Fruit fly (Drosophila melanogaster) Kc167 (cell line): ENCODE data around the gene CG8813.

Source experiments
- Myc ChIP-seq: fragments of >200 bp; optimal IDR thresholded peaks from 2 replicates; lab custom pipeline; 2017; ENCODE audit warnings: missing external identifiers
- Sin3A ChIP-seq: fragments of >200 bp; optimal IDR thresholded peaks from 2 replicates; lab custom pipeline; 2018; ENCODE audit warnings: missing external identifiers
- h ChIP-seq: fragments of >200 bp; optimal IDR thresholded peaks from 3 replicates; lab custom pipeline; 2018; ENCODE audit warnings: missing external identifiers
- insv ChIP-seq: fragments of >200 bp; optimal IDR thresholded peaks from 3 replicates; lab custom pipeline; 2018; ENCODE audit warnings: missing external identifiers
- psq ChIP-seq: fragments of >200 bp; optimal IDR thresholded peaks from 2 replicates; lab custom pipeline; 2017; ENCODE audit warnings: missing external identifiers
- ttk ChIP-seq: sonication (Bioruptor generic); optimal IDR thresholded peaks from 2 replicates; lab custom pipeline; 2017; ENCODE audit warnings: missing external identifiers

CG8813 gene

dm6 chr2L:2884683-2885502, 15.4 kb downstream of the CG8813 start:
- TF ChIP-seq h (lab: Kevin White, UChicago) (no peak), psq (lab: Kevin White, UChicago) (no peak), insv (lab: Kevin White, UChicago) (no peak), ttk (no peak), Myc (lab: Kevin White, UChicago) (no peak), Sin3A (no peak)

- TF ChIP-seq Myc (lab: Kevin White, UChicago) (no peak), ttk (no peak), Sin3A (no peak), h (lab: Kevin White, UChicago) (no peak), insv (lab: Kevin White, UChicago) (no peak), psq (lab: Kevin White, UChicago) (no peak)
Observed at dm6 chr2L:2885503-2886225, 16.2 kb downstream of the CG8813 start, which contains the start of the genes NTPase and lilli. NTPase (minus strand) TSS chr2L:2885850. lilli (plus strand) TSS chr2L:2885929.

- TF ChIP-seq psq (lab: Kevin White, UChicago): no peak
- no peak for TF ChIP-seq Sin3A
- TF ChIP-seq ttk: no peak
- no peak for TF ChIP-seq Myc (lab: Kevin White, UChicago)
- TF ChIP-seq h (lab: Kevin White, UChicago): no peak
- no peak for TF ChIP-seq insv (lab: Kevin White, UChicago)
Observed at dm6 chr2L:2886226-2886569, 16.7 kb downstream of the CG8813 start.

dm6 chr2L:2886613-2887537, 17.4 kb downstream of the CG8813 start:
- TF ChIP-seq insv (lab: Kevin White, UChicago): no peak
- no peak for TF ChIP-seq ttk
- TF ChIP-seq Sin3A: no peak
- no peak for TF ChIP-seq h (lab: Kevin White, UChicago)

- TF ChIP-seq ttk (no peak), psq (lab: Kevin White, UChicago) (no peak), Sin3A (no peak), h (lab: Kevin White, UChicago) (no peak), Myc (lab: Kevin White, UChicago) (no peak)
Observed at dm6 chr2L:2887760-2888600, 18.5 kb downstream of the CG8813 start.

dm6 chr2L:2888859-2889443, 19.5 kb downstream of the CG8813 start:
- no peak for TF ChIP-seq h (lab: Kevin White, UChicago)

dm6 chr2L:2891200-2891599, 21.7 kb downstream of the CG8813 start:
- TF ChIP-seq Myc (lab: Kevin White, UChicago) (no peak), Sin3A (no peak), psq (lab: Kevin White, UChicago) (no peak), insv (lab: Kevin White, UChicago) (no peak), ttk (no peak), h (lab: Kevin White, UChicago) (no peak)

- TF ChIP-seq ttk: no peak
- TF ChIP-seq insv (lab: Kevin White, UChicago): no peak
- no peak for TF ChIP-seq psq (lab: Kevin White, UChicago)
- TF ChIP-seq Myc (lab: Kevin White, UChicago): no peak
- no peak for TF ChIP-seq h (lab: Kevin White, UChicago)
- TF ChIP-seq Sin3A: no peak
Observed at dm6 chr2L:2894356-2894755, 24.9 kb downstream of the CG8813 start.

dm6 chr2L:2897024-2897549, 27.6 kb downstream of the CG8813 start:
- TF ChIP-seq insv (lab: Kevin White, UChicago) (no peak), h (lab: Kevin White, UChicago) (no peak), ttk (no peak), psq (lab: Kevin White, UChicago) (no peak), Myc (lab: Kevin White, UChicago) (no peak), Sin3A (no peak)

- TF ChIP-seq h (lab: Kevin White, UChicago): no peak
- no peak for TF ChIP-seq Sin3A
- no peak for TF ChIP-seq Myc (lab: Kevin White, UChicago)
- no peak for TF ChIP-seq insv (lab: Kevin White, UChicago)
- TF ChIP-seq ttk: no peak
- no peak for TF ChIP-seq psq (lab: Kevin White, UChicago)
Observed at dm6 chr2L:2897710-2898109, 28.3 kb downstream of the CG8813 start.
